Fruit fly (Drosophila melanogaster): ENCODE measurements around the gene sog.

Gene sog

dm6 chrX:15554256-15554678 lies 79.0 kb downstream of the sog start, which contains the start of gene Ac13E (continued):
- TF ChIP-seq ara (GFP tag; IDR thresholded peaks at IDR 0.05), result peak; percentile 84
- peak; percentile 78 for TF ChIP-seq danr (GFP tag; IDR thresholded peaks at IDR 0.05)
- TF ChIP-seq dimm (GFP tag; IDR thresholded peaks at IDR 0.05), result no peak
- TF ChIP-seq lab (GFP tag; optimal IDR thresholded peaks at IDR 0.05), result peak; percentile 92
- TF ChIP-seq CG7839 (tag; optimal IDR thresholded peaks at IDR 0.05), result peak; percentile 94
- TF ChIP-seq Hr51 (GFP tag; optimal IDR thresholded peaks at IDR 0.05), result peak; percentile 83 to 91
- peak; percentile 88 for TF ChIP-seq NfI (GFP tag; optimal IDR thresholded peaks at IDR 0.05)
- peak; percentile 72 for TF ChIP-seq CG8944 (GFP tag; optimal IDR thresholded peaks at IDR 0.05)
- no peak for TF ChIP-seq Neu2 (GFP tag; optimal IDR thresholded peaks at IDR 0.05; ENCODE audit: borderline replicate concordance)
- TF ChIP-seq tio (GFP tag; optimal IDR thresholded peaks at IDR 0.05), result peak; percentile 86
- TF ChIP-seq scrt (GFP tag; optimal IDR thresholded peaks at IDR 0.05), result peak; percentile 78
- TF ChIP-seq Max (GFP tag; optimal IDR thresholded peaks at IDR 0.05), result peak; percentile 82
- peak; percentile 83 for TF ChIP-seq CG4328 (GFP tag; optimal IDR thresholded peaks at IDR 0.05)
- peak; percentile 89 for TF ChIP-seq CG4404 (GFP tag; IDR thresholded peaks at IDR 0.05)
- peak; percentile 83 for TF ChIP-seq CG6683 (GFP tag; optimal IDR thresholded peaks at IDR 0.05)
- TF ChIP-seq CG11247 (GFP tag; IDR thresholded peaks at IDR 0.05), result peak; percentile 78
- peak; percentile 71 for TF ChIP-seq CG8089 (GFP tag; optimal IDR thresholded peaks at IDR 0.05)
- TF ChIP-seq CG18476 (GFP tag; optimal IDR thresholded peaks at IDR 0.05), result peak; percentile 87
- TF ChIP-seq her (GFP tag; optimal IDR thresholded peaks at IDR 0.05), result peak; percentile 59
- peak; percentile 15; the same call in 1 of the 2 replicates for TF ChIP-seq amos (GFP tag; IDR thresholded peaks at IDR 0.05; ENCODE audit: partially characterized antibody)
- peak; percentile 79 for TF ChIP-seq sisA (GFP tag; IDR thresholded peaks at IDR 0.05)
- 0 out of 2 replicates have a peak, but pooled peaks have one; percentile 22 for TF ChIP-seq aop (GFP tag; IDR thresholded peaks at IDR 0.05)
- TF ChIP-seq gce (GFP tag; IDR thresholded peaks at IDR 0.05), result 0 out of 3 replicates have a peak, but pooled peaks have one; percentile 69
- peak; percentile 15; the same call in 1 of the 3 replicates for TF ChIP-seq mld (GFP tag; IDR thresholded peaks at IDR 0.05; ENCODE audit: partially characterized antibody)
- TF ChIP-seq psq (GFP tag; optimal IDR thresholded peaks at IDR 0.05), result peak; percentile 14
- peak; percentile 92 for TF ChIP-seq PHDP (tag; optimal IDR thresholded peaks at IDR 0.05)
- TF ChIP-seq GATAe (GFP tag; conservative IDR thresholded peaks at IDR 0.05), result peak; percentile 58; the same call in 1 of the 2 replicates
- TF ChIP-seq Ada2b (GFP tag; IDR thresholded peaks at IDR 0.05), result peak; percentile 82
- TF ChIP-seq ftz-f1 (GFP tag; optimal IDR thresholded peaks at IDR 0.05), result peak; percentile 59
- peak; percentile 85 for TF ChIP-seq Fer3 (tag; optimal IDR thresholded peaks at IDR 0.05)
- TF ChIP-seq CG13775 (GFP tag; optimal IDR thresholded peaks at IDR 0.05), result peak; percentile 90
- TF ChIP-seq CG6272 (GFP tag; IDR thresholded peaks at IDR 0.05), result peak; percentile 85
- TF ChIP-seq CG6765 (GFP tag; optimal IDR thresholded peaks at IDR 0.05), result peak; percentile 83
- peak; percentile 82 for TF ChIP-seq CG16863 (GFP tag; optimal IDR thresholded peaks at IDR 0.05)
- peak; percentile 91 for TF ChIP-seq CG4424 (GFP tag; optimal IDR thresholded peaks at IDR 0.05)
- peak; percentile 64; the same call in 1 of the 2 replicates for TF ChIP-seq Rx (GFP tag; IDR thresholded peaks at IDR 0.05)
- TF ChIP-seq CG2202 (tag; optimal IDR thresholded peaks at IDR 0.05), result peak; percentile 90
- TF ChIP-seq CG2129 (GFP tag; IDR thresholded peaks at IDR 0.05; ENCODE audit: partially characterized antibody), result no peak
- TF ChIP-seq CG6791 (GFP tag; IDR thresholded peaks at IDR 0.05; ENCODE audit: partially characterized antibody), result no peak; the same call in 2 of the 3 replicates
- TF ChIP-seq TFAM (GFP tag; optimal IDR thresholded peaks at IDR 0.05), result peak; percentile 69
- TF ChIP-seq CG8281 (tag; optimal IDR thresholded peaks at IDR 0.05), result peak; percentile 73
- peak; percentile 82 for TF ChIP-seq Mrtf (GFP tag; IDR thresholded peaks at IDR 0.05)
- no peak for TF ChIP-seq prd (optimal IDR thresholded peaks at IDR 0.05)
- peak; percentile 91 for TF ChIP-seq prd (GFP tag; IDR thresholded peaks at IDR 0.05)
- TF ChIP-seq Oaz (GFP tag; IDR thresholded peaks at IDR 0.05), result peak; percentile 80
- peak; percentile 58 for TF ChIP-seq CG13287 (GFP tag; IDR thresholded peaks at IDR 0.05; ENCODE audit: partially characterized antibody)
- peak; percentile 88 for TF ChIP-seq CG32767 (GFP tag; IDR thresholded peaks at IDR 0.05)
- peak; percentile 90 for TF ChIP-seq CG17829 (tag; optimal IDR thresholded peaks at IDR 0.05)
- TF ChIP-seq CG17361 (GFP tag; IDR thresholded peaks at IDR 0.05), result peak; percentile 95
- peak; percentile 80 for TF ChIP-seq ken (GFP tag; IDR thresholded peaks at IDR 0.05)
